Worm (Caenorhabditis elegans) whole organism, L2 larva: ENCODE results near the gene srt-32.

Experiments
- C34F6.9 ChIP-seq: fragments of 150-350 bp; optimal IDR thresholded peaks from 2 replicates; lab custom pipeline; 2014; ENCODE audit warnings: missing biosample characterization, missing genetic modification characterization
- F13H6.1 ChIP-seq: sonication (generic microtip); optimal IDR thresholded peaks from 2 replicates; lab custom pipeline; 2016; ENCODE audit warnings: missing genetic modification characterization, missing compliant biosample characterization
- R02D3.7 ChIP-seq: fragments of 150-350 bp; optimal IDR thresholded peaks from 2 replicates; lab custom pipeline; 2014; ENCODE audit warnings: missing biosample characterization, missing genetic modification characterization
- ZK546.5 ChIP-seq: sonication (generic microtip); optimal IDR thresholded peaks from 2 replicates; lab custom pipeline; 2017; ENCODE audit warnings: missing biosample characterization, missing genetic modification characterization
- alr-1 ChIP-seq: fragments of 150-350 bp; optimal IDR thresholded peaks from 2 replicates; lab custom pipeline; 2014; ENCODE audit warnings: missing biosample characterization, missing genetic modification characterization
- aly-2 ChIP-seq: fragments of 150-350 bp; optimal IDR thresholded peaks from 2 replicates; lab custom pipeline; 2014; ENCODE audit warnings: missing biosample characterization, missing genetic modification characterization
- ama-1 ChIP-seq: fragments of 150-350 bp; optimal IDR thresholded peaks from 2 replicates; lab custom pipeline; 2018; ENCODE audit warnings: inconsistent platforms
- blmp-1 ChIP-seq: sonication (generic microtip); optimal IDR thresholded peaks from 2 replicates; lab custom pipeline; 2017; ENCODE audit warnings: missing genetic modification characterization, mild to moderate bottlenecking, missing compliant biosample characterization, antibody characterized with exemption, moderate library complexity; ENCODE audit not compliant: insufficient read depth
- crh-2 ChIP-seq: sonication (generic microtip); optimal IDR thresholded peaks from 2 replicates; lab custom pipeline; 2017; ENCODE audit warnings: missing biosample characterization, missing genetic modification characterization
- egl-27 ChIP-seq: sonication (generic microtip); optimal IDR thresholded peaks from 3 replicates; lab custom pipeline; 2017; ENCODE audit warnings: missing biosample characterization, missing genetic modification reagents, missing genetic modification characterization
- elt-1 ChIP-seq: fragments of 150-350 bp; optimal IDR thresholded peaks from 2 replicates; lab custom pipeline; 2014; ENCODE audit warnings: missing biosample characterization, missing genetic modification characterization
- fos-1 ChIP-seq: fragments of 150-350 bp; optimal IDR thresholded peaks from 2 replicates; lab custom pipeline; 2014; ENCODE audit warnings: missing biosample characterization, missing genetic modification characterization
- gmeb-1 ChIP-seq: fragments of 150-350 bp; optimal IDR thresholded peaks from 2 replicates; lab custom pipeline; 2014; ENCODE audit warnings: missing biosample characterization, missing genetic modification characterization
- lin-11 ChIP-seq: fragments of 150-350 bp; sonication (generic microtip); optimal IDR thresholded peaks from 2 replicates; lab custom pipeline; 2014; ENCODE audit warnings: missing biosample characterization, missing genetic modification characterization, inconsistent platforms, mixed read lengths
- lin-13 ChIP-seq: fragments of 150-350 bp; optimal IDR thresholded peaks from 2 replicates; lab custom pipeline; 2014; ENCODE audit warnings: missing biosample characterization, missing genetic modification reagents, missing genetic modification characterization
- lsy-2 ChIP-seq, 2 experiments: fragments of 150-350 bp in 1 of 2; sonication (generic microtip) in 1 of 2; optimal IDR thresholded peaks; 2 replicates each; lab custom pipeline; 2014 to 2017; ENCODE audit warnings: missing biosample characterization in 2 of 2, missing genetic modification characterization in 2 of 2
- nhr-10 ChIP-seq: sonication (generic microtip); optimal IDR thresholded peaks from 2 replicates; lab custom pipeline; 2017; ENCODE audit warnings: missing biosample characterization, missing genetic modification characterization
- nhr-12 ChIP-seq: fragments of 150-350 bp; optimal IDR thresholded peaks from 2 replicates; lab custom pipeline; 2014; ENCODE audit warnings: missing biosample characterization, missing genetic modification characterization
- nhr-129 ChIP-seq: fragments of 150-350 bp; optimal IDR thresholded peaks from 2 replicates; lab custom pipeline; 2014; ENCODE audit warnings: missing biosample characterization, missing genetic modification characterization
- nhr-21 ChIP-seq: fragments of 150-350 bp; optimal IDR thresholded peaks from 2 replicates; lab custom pipeline; 2014; ENCODE audit warnings: missing biosample characterization, missing genetic modification characterization
- nhr-23 ChIP-seq: fragments of 150-350 bp; optimal IDR thresholded peaks from 2 replicates; lab custom pipeline; 2014; ENCODE audit warnings: missing biosample characterization, missing genetic modification reagents, missing genetic modification characterization
- nhr-237 ChIP-seq: fragments of 150-350 bp; optimal IDR thresholded peaks from 2 replicates; lab custom pipeline; 2014; ENCODE audit warnings: missing biosample characterization, missing genetic modification characterization
- nhr-25 ChIP-seq: fragments of 150-350 bp; sonication (generic microtip); optimal IDR thresholded peaks from 3 replicates; lab custom pipeline; 2014; ENCODE audit warnings: missing biosample characterization, missing genetic modification characterization
- nhr-6 ChIP-seq: fragments of 150-350 bp; optimal IDR thresholded peaks from 2 replicates; lab custom pipeline; 2014; ENCODE audit warnings: missing biosample characterization, missing genetic modification characterization
- nhr-77 ChIP-seq: fragments of 150-350 bp; optimal IDR thresholded peaks from 2 replicates; lab custom pipeline; 2014; ENCODE audit warnings: missing biosample characterization, missing genetic modification characterization
- peb-1 ChIP-seq: fragments of 150-350 bp; optimal IDR thresholded peaks from 2 replicates; lab custom pipeline; 2014; ENCODE audit warnings: missing biosample characterization, missing genetic modification characterization
- skn-1 ChIP-seq: sonication (generic microtip); optimal IDR thresholded peaks from 2 replicates; lab custom pipeline; 2017; ENCODE audit warnings: missing biosample characterization, missing genetic modification characterization
- sma-3 ChIP-seq: sonication (generic microtip); optimal IDR thresholded peaks from 2 replicates; lab custom pipeline; 2016; ENCODE audit warnings: missing genetic modification reagents, missing genetic modification characterization, missing compliant biosample characterization
- snpc-4 ChIP-seq: fragments of 150-350 bp; optimal IDR thresholded peaks from 2 replicates; lab custom pipeline; 2014; ENCODE audit warnings: missing biosample characterization, missing genetic modification characterization
- unc-39 ChIP-seq: fragments of 150-350 bp; optimal IDR thresholded peaks from 2 replicates; lab custom pipeline; 2014; ENCODE audit warnings: missing biosample characterization, missing genetic modification characterization
- unc-55 ChIP-seq: fragments of 150-350 bp; sonication (generic microtip); optimal IDR thresholded peaks from 3 replicates; lab custom pipeline; 2014; ENCODE audit warnings: missing biosample characterization, missing genetic modification reagents, missing genetic modification characterization
- unc-62 ChIP-seq: fragments of 150-350 bp; optimal IDR thresholded peaks from 2 replicates; lab custom pipeline; 2014; ENCODE audit warnings: missing biosample characterization, missing genetic modification reagents, missing genetic modification characterization
- zag-1 ChIP-seq: fragments of 150-350 bp; optimal IDR thresholded peaks from 2 replicates; lab custom pipeline; 2014; ENCODE audit warnings: missing biosample characterization, missing genetic modification characterization
- ztf-1 ChIP-seq: fragments of 200-800 bp; sonication (Bioruptor generic); conservative IDR thresholded peaks from 2 replicates; pipeline ENCODE4 v1.3.6; 2022; ENCODE audit warnings: missing genetic modification characterization, missing compliant biosample characterization
- ztf-11 ChIP-seq: sonication (generic microtip); optimal IDR thresholded peaks from 2 replicates; lab custom pipeline; 2017; ENCODE audit warnings: missing biosample characterization, missing genetic modification characterization
- ztf-4 ChIP-seq: fragments of 150-350 bp; optimal IDR thresholded peaks from 2 replicates; lab custom pipeline; 2014; ENCODE audit warnings: missing biosample characterization, missing genetic modification characterization

srt-32 gene

ce11 chrV:14521000-14521399 lies 38.4 kb upstream of the srt-32 start, which contains the start of gene C53A5.17:
Gene C53A5.17, minus strand, starts transcription at chrV:14521100.
- TF ChIP-seq C34F6.9 (tag; lab: Kevin White, UChicago) = no peak
- no peak for TF ChIP-seq unc-39
- no peak for TF ChIP-seq R02D3.7
- TF ChIP-seq, all 48 proteins: peak for 0

ce11 chrV:14522514-14522913 lies 36.9 kb upstream of the srt-32 start, which contains the start of gene C53A5.16:
Gene C53A5.16, minus strand, starts transcription at chrV:14522614.
- TF ChIP-seq zag-1 (no peak), gmeb-1 (tag; lab: Kevin White, UChicago) (no peak), fos-1 (tag; lab: Kevin White, UChicago) (no peak), C34F6.9 (tag; lab: Kevin White, UChicago) (no peak), alr-1 (tag; lab: Kevin White, UChicago) (no peak), aly-2 (tag; lab: Kevin White, UChicago) (no peak), lin-11 (tag; lab: Kevin White, UChicago) (no peak), ztf-4 (tag; lab: Kevin White, UChicago) (no peak), unc-39 (no peak), ztf-1 (GFP tag; lab: Robert Waterston, UW) (no peak), crh-2 (tag; lab: Kevin White, UChicago) (no peak), unc-62 (GFP tag; lab: Kevin White, UChicago) (no peak), lsy-2 (tag; optimal IDR thresholded peaks at IDR 0.05; lab: Kevin White, UChicago) (no peak), skn-1 (tag; lab: Kevin White, UChicago) (no peak), unc-55 (GFP tag; lab: Kevin White, UChicago) (no peak), elt-1 (tag; lab: Kevin White, UChicago) (no peak), lin-13 (no peak), nhr-12 (tag; lab: Kevin White, UChicago) (no peak)

DNA sequence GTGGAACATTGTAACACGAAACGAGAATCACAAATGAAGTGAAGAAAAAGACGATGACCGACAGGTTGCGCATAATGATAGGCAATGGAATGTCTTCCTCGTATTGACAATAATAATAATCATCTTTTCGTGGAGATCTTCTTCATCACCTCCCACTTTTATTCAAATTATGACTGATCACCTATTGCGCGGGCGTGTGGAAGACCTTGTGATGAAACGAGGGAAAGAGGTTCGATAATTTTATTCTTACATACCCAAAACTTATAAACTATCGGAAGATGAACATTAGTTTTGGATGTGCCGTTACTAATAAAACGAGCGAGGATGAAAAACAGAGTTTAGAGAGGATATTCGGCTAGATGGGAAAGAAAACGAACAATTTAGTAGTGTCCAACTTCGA lies 36.3 kb upstream of the srt-32 start, which contains the start of gene C53A5.2:
Gene C53A5.2, minus strand, starts transcription at position 101 of the 400 bp plus-strand sequence.
- no peak for TF ChIP-seq nhr-12 (tag; lab: Kevin White, UChicago)
- TF ChIP-seq gmeb-1 (tag; lab: Kevin White, UChicago) = no peak
- TF ChIP-seq nhr-23 (tag; lab: Kevin White, UChicago) = no peak

ce11 chrV:14523788-14524582 lies 35.4 kb upstream of the srt-32 start, which contains the start of gene ril-1:
Gene ril-1, minus strand, starts transcription at chrV:14524129.
- TF ChIP-seq F13H6.1 (tag; lab: Kevin White, UChicago) (peak; percentile 34), unc-55 (GFP tag; lab: Kevin White, UChicago) (peak; percentile 74), nhr-23 (tag; lab: Kevin White, UChicago) (no peak), gmeb-1 (tag; lab: Kevin White, UChicago) (peak; percentile 17), ztf-11 (tag; lab: Kevin White, UChicago) (no peak), nhr-25 (tag; lab: Kevin White, UChicago) (peak; percentile 56), crh-2 (tag; lab: Kevin White, UChicago) (peak; percentile 27), snpc-4 (peak; percentile 16), lsy-2 (tag; optimal IDR thresholded peaks at IDR 0.05; lab: Kevin White, UChicago) (peak in 1 of 2 experiments; percentile 52), nhr-10 (tag; lab: Kevin White, UChicago) (no peak), nhr-77 (tag; lab: Kevin White, UChicago) (no peak), lin-13 (peak; percentile 20), sma-3 (GFP tag; lab: Kevin White, UChicago) (peak; percentile 47), skn-1 (tag; lab: Kevin White, UChicago) (peak; percentile 60), nhr-129 (tag; lab: Kevin White, UChicago) (peak; percentile 34), C34F6.9 (tag; lab: Kevin White, UChicago) (peak; percentile 23), nhr-21 (tag; lab: Kevin White, UChicago) (peak; percentile 10), fos-1 (tag; lab: Kevin White, UChicago) (peak; percentile 35), lin-11 (tag; lab: Kevin White, UChicago) (no peak), nhr-6 (tag; lab: Kevin White, UChicago) (no peak)
- TF ChIP-seq, all 48 proteins: peak for 14

DNA sequence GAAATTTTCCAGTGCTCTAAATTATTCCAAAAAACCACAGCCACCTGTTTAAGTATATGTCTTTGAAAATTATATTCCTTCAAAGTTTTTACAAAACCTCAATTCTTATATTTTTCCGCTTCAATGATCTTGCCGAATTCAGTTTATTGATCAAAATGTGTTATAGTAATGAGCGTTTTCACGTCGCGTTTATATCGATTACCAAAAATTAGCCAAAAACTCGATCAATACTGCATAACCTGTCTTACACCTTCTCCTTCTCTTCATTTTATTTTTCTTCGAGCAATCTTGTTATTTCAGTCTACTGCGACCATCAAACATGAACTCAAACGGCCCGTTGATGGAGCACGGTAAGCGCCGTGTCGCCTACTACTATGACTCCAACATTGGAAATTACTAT lies 34.3 kb upstream of the srt-32 start, which contains the start of gene hda-1:
Gene hda-1, plus strand, starts transcription at position 301 of the 400 bp plus-strand sequence.
- TF ChIP-seq nhr-6 (tag; lab: Kevin White, UChicago) = no peak
- TF ChIP-seq nhr-21 (tag; lab: Kevin White, UChicago) = no peak
- no peak for TF ChIP-seq fos-1 (tag; lab: Kevin White, UChicago)
- TF ChIP-seq unc-62 (GFP tag; lab: Kevin White, UChicago) = no peak
- no peak for TF ChIP-seq R02D3.7
- no peak for TF ChIP-seq nhr-237 (tag; lab: Kevin White, UChicago)
- TF ChIP-seq F13H6.1 (tag; lab: Kevin White, UChicago) = no peak
- no peak for TF ChIP-seq nhr-23 (tag; lab: Kevin White, UChicago)
- TF ChIP-seq blmp-1 = no peak
- TF ChIP-seq nhr-25 (tag; lab: Kevin White, UChicago) = no peak
- TF ChIP-seq egl-27 = no peak
- TF ChIP-seq ama-1 = no peak
- TF ChIP-seq peb-1 (tag; lab: Kevin White, UChicago) = no peak
- no peak for TF ChIP-seq zag-1
- no peak for TF ChIP-seq ZK546.5 (tag; lab: Kevin White, UChicago)
- TF ChIP-seq lin-11 (tag; lab: Kevin White, UChicago) = no peak
- TF ChIP-seq nhr-129 (tag; lab: Kevin White, UChicago) = no peak
